Worm (Caenorhabditis elegans) whole organism, L4 larva: ENCODE data around the gene Y110A2AL.1.

Experiments used
- F44E2.7 ChIP-seq: fragments of 200-800 bp; sonication (Bioruptor generic); IDR thresholded peaks from 2 replicates; pipeline ENCODE4 v2.1.2; 2022; ENCODE audit warnings: missing genetic modification characterization, missing compliant biosample characterization
- F49E8.2 ChIP-seq: sonication (generic microtip); optimal IDR thresholded peaks from 2 replicates; lab custom pipeline; 2016; ENCODE audit warnings: missing compliant biosample characterization, mild to moderate bottlenecking, missing genetic modification characterization, borderline replicate concordance
- R02D3.7 ChIP-seq: fragments of 150-350 bp; sonication (generic microtip); optimal IDR thresholded peaks from 3 replicates; lab custom pipeline; 2014; ENCODE audit warnings: missing biosample characterization, missing genetic modification characterization
- T20F7.1 ChIP-seq: fragments of 200-800 bp; sonication (Bioruptor generic); optimal IDR thresholded peaks from 2 replicates; lab custom pipeline; 2018; ENCODE audit warnings: mild to moderate bottlenecking, missing genetic modification characterization, missing compliant biosample characterization
- T26A8.4 ChIP-seq: fragments of 200-800 bp; sonication (Bioruptor generic); IDR thresholded peaks from 2 replicates; pipeline ENCODE4 v1.3.6; 2022; ENCODE audit warnings: missing genetic modification characterization, missing compliant biosample characterization
- Y105C5A.15 ChIP-seq: fragments of 200-800 bp; sonication (Bioruptor generic); IDR thresholded peaks from 2 replicates; pipeline ENCODE4 v1.3.6; 2022; ENCODE audit warnings: missing genetic modification characterization, missing compliant biosample characterization
- Y5F2A.4 ChIP-seq: fragments of 200-800 bp; sonication (Bioruptor generic); optimal IDR thresholded peaks from 2 replicates; lab custom pipeline; 2018; ENCODE audit warnings: mild to moderate bottlenecking, missing genetic modification characterization, missing compliant biosample characterization
- aly-2 ChIP-seq: sonication (generic microtip); optimal IDR thresholded peaks from 2 replicates; lab custom pipeline; 2018; ENCODE audit warnings: missing biosample characterization, missing genetic modification characterization
- ceh-28 ChIP-seq: fragments of 150-350 bp; optimal IDR thresholded peaks from 2 replicates; lab custom pipeline; 2014; ENCODE audit warnings: missing biosample characterization, missing genetic modification reagents, missing genetic modification characterization
- ceh-44 ChIP-seq: fragments of 200-800 bp; sonication (Bioruptor generic); IDR thresholded peaks from 2 replicates; pipeline ENCODE4 v1.3.6; 2022; ENCODE audit warnings: missing genetic modification reagents, missing genetic modification characterization, missing compliant biosample characterization
- ceh-62 ChIP-seq: sonication (generic microtip); optimal IDR thresholded peaks from 2 replicates; lab custom pipeline; 2017; ENCODE audit warnings: missing biosample characterization, missing genetic modification characterization
- ces-1 ChIP-seq: fragments of 150-350 bp; sonication (generic microtip); optimal IDR thresholded peaks from 4 replicates; lab custom pipeline; 2014; ENCODE audit warnings: missing biosample characterization, missing genetic modification reagents, missing genetic modification characterization
- ctbp-1 ChIP-seq: fragments of 200-800 bp; sonication (Bioruptor generic); IDR thresholded peaks from 2 replicates; pipeline ENCODE4 v1.3.6; 2022; ENCODE audit warnings: missing genetic modification reagents, missing genetic modification characterization, missing compliant biosample characterization
- daf-12 ChIP-seq: fragments of 150-350 bp; optimal IDR thresholded peaks from 2 replicates; lab custom pipeline; 2014; ENCODE audit warnings: missing biosample characterization, missing genetic modification reagents, missing genetic modification characterization
- dmd-6 ChIP-seq: fragments of 200-800 bp; sonication (Bioruptor generic); IDR thresholded peaks from 2 replicates; pipeline ENCODE4 v1.3.6; 2022; ENCODE audit warnings: missing genetic modification reagents, missing genetic modification characterization, missing compliant biosample characterization
- dmd-8 ChIP-seq: fragments of 200-800 bp; sonication (Bioruptor generic); IDR thresholded peaks from 2 replicates; pipeline ENCODE4 v1.3.6; 2022; ENCODE audit warnings: missing genetic modification characterization, missing compliant biosample characterization
- egl-27 ChIP-seq: sonication (generic microtip); optimal IDR thresholded peaks from 3 replicates; lab custom pipeline; 2017; ENCODE audit warnings: missing biosample characterization, missing genetic modification reagents, missing genetic modification characterization
- gei-8 ChIP-seq: fragments of 200-800 bp; sonication (Bioruptor generic); optimal IDR thresholded peaks from 2 replicates; lab custom pipeline; 2018; ENCODE audit warnings: mild to moderate bottlenecking, missing genetic modification characterization, missing compliant biosample characterization
- hlh-11 ChIP-seq: fragments of 200-800 bp; sonication (Bioruptor generic); optimal IDR thresholded peaks from 2 replicates; lab custom pipeline; 2018; ENCODE audit warnings: mild to moderate bottlenecking, missing genetic modification characterization, missing compliant biosample characterization
- hlh-30 ChIP-seq: sonication (generic microtip); optimal IDR thresholded peaks from 2 replicates; lab custom pipeline; 2017; ENCODE audit warnings: antibody characterized with exemption, mild to moderate bottlenecking, missing genetic modification characterization, missing compliant biosample characterization; ENCODE audit not compliant: insufficient read depth
- lin-15B ChIP-seq: fragments of 150-350 bp; sonication (generic microtip); optimal IDR thresholded peaks from 3 replicates; lab custom pipeline; 2014; ENCODE audit warnings: missing biosample characterization, missing genetic modification characterization
- lin-38 ChIP-seq: fragments of 200-800 bp; sonication (Bioruptor generic); IDR thresholded peaks from 2 replicates; pipeline ENCODE4 v1.3.6; 2022; ENCODE audit warnings: missing genetic modification reagents, missing genetic modification characterization, missing compliant biosample characterization
- lir-3 ChIP-seq: sonication (generic microtip); optimal IDR thresholded peaks from 2 replicates; lab custom pipeline; 2016; ENCODE audit warnings: mild to moderate bottlenecking, missing genetic modification characterization, missing compliant biosample characterization
- mdt-29 ChIP-seq: fragments of 200-800 bp; sonication (Bioruptor generic); IDR thresholded peaks from 2 replicates; pipeline ENCODE4 v1.3.6; 2022; ENCODE audit warnings: missing genetic modification reagents, missing genetic modification characterization, missing compliant biosample characterization
- mxl-2 ChIP-seq: fragments of 200-800 bp; sonication (Bioruptor generic); conservative IDR thresholded peaks from 2 replicates; pipeline ENCODE4 v1.3.6; 2022; ENCODE audit warnings: missing genetic modification reagents, missing genetic modification characterization, missing compliant biosample characterization
- mxl-3 ChIP-seq: fragments of 200-800 bp; sonication (Bioruptor generic); optimal IDR thresholded peaks from 2 replicates; lab custom pipeline; 2018; ENCODE audit warnings: mild to moderate bottlenecking, missing genetic modification characterization, missing compliant biosample characterization
- nhr-102 ChIP-seq: sonication (generic microtip); optimal IDR thresholded peaks from 2 replicates; lab custom pipeline; 2016; ENCODE audit warnings: mild to moderate bottlenecking, missing genetic modification characterization, moderate library complexity, missing compliant biosample characterization
- nhr-111 ChIP-seq: fragments of 200-800 bp; sonication (Bioruptor generic); optimal IDR thresholded peaks from 2 replicates; lab custom pipeline; 2018; ENCODE audit warnings: mild to moderate bottlenecking, missing genetic modification characterization, missing compliant biosample characterization
- nhr-28 ChIP-seq: fragments of 150-350 bp; optimal IDR thresholded peaks from 2 replicates; lab custom pipeline; 2014; ENCODE audit warnings: missing biosample characterization, missing genetic modification characterization
- nhr-41 ChIP-seq: fragments of 200-800 bp; sonication (Bioruptor generic); IDR thresholded peaks from 2 replicates; pipeline ENCODE4 v1.3.6; 2022; ENCODE audit warnings: missing genetic modification reagents, missing genetic modification characterization, missing compliant biosample characterization
- nhr-48 ChIP-seq: sonication (generic microtip); optimal IDR thresholded peaks from 2 replicates; lab custom pipeline; 2016; ENCODE audit warnings: mild to moderate bottlenecking, missing genetic modification characterization, missing compliant biosample characterization
- nhr-76 ChIP-seq: fragments of 150-350 bp; optimal IDR thresholded peaks from 2 replicates; lab custom pipeline; 2014; ENCODE audit warnings: missing biosample characterization, missing genetic modification characterization
- nhr-77 ChIP-seq: fragments of 150-350 bp; optimal IDR thresholded peaks from 2 replicates; lab custom pipeline; 2014; ENCODE audit warnings: missing biosample characterization, missing genetic modification characterization
- pqm-1 ChIP-seq: sonication (generic microtip); optimal IDR thresholded peaks from 2 replicates; lab custom pipeline; 2017; ENCODE audit warnings: missing biosample characterization, missing genetic modification characterization
- saeg-2 ChIP-seq: fragments of 200-800 bp; sonication (Bioruptor generic); IDR thresholded peaks from 2 replicates; pipeline ENCODE4 v1.3.6; 2022; ENCODE audit warnings: missing genetic modification reagents, missing genetic modification characterization, missing compliant biosample characterization
- sdz-12 ChIP-seq: fragments of 200-800 bp; sonication (Bioruptor generic); optimal IDR thresholded peaks from 2 replicates; lab custom pipeline; 2018; ENCODE audit warnings: mild to moderate bottlenecking, missing genetic modification characterization, missing compliant biosample characterization
- skn-1 ChIP-seq: fragments of 150-350 bp; optimal IDR thresholded peaks from 2 replicates; lab custom pipeline; 2014; ENCODE audit warnings: missing biosample characterization, missing genetic modification characterization
- snpc-1.2 ChIP-seq: fragments of 200-800 bp; sonication (Bioruptor generic); IDR thresholded peaks from 2 replicates; pipeline ENCODE4 v1.3.6; 2022; ENCODE audit warnings: missing genetic modification reagents, missing genetic modification characterization, missing compliant biosample characterization
- tag-97 ChIP-seq: fragments of 200-800 bp; sonication (Bioruptor generic); IDR thresholded peaks from 2 replicates; pipeline ENCODE4 v1.3.6; 2022; ENCODE audit warnings: missing genetic modification characterization, missing compliant biosample characterization
- unc-130 ChIP-seq: sonication (generic microtip); optimal IDR thresholded peaks from 2 replicates; lab custom pipeline; 2016; ENCODE audit warnings: missing genetic modification reagents, missing genetic modification characterization, missing compliant biosample characterization
- unc-39 ChIP-seq: sonication (generic microtip); optimal IDR thresholded peaks from 2 replicates; lab custom pipeline; 2017; ENCODE audit warnings: missing biosample characterization, missing genetic modification characterization
- unc-62 ChIP-seq, 3 experiments: fragments of 150-350 bp in 1 of 3; sonication (generic microtip); optimal IDR thresholded peaks in 2 of 3; peaks in 1 of 3; 1 replicate in 1 of 3; 2 replicates in 2 of 3; lab custom pipeline; 2014 to 2017; ENCODE audit warnings: missing biosample characterization in 3 of 3, missing genetic modification characterization in 3 of 3, missing genetic modification reagents in 3 of 3, missing genotype in 1 of 3
- zag-1 ChIP-seq: fragments of 150-350 bp; optimal IDR thresholded peaks from 2 replicates; lab custom pipeline; 2014; ENCODE audit warnings: missing biosample characterization, missing genetic modification characterization
- zfp-2 ChIP-seq: sonication (generic microtip); optimal IDR thresholded peaks from 2 replicates; lab custom pipeline; 2016; ENCODE audit warnings: mild to moderate bottlenecking, missing genetic modification characterization, missing compliant biosample characterization
- zfp-3 ChIP-seq: fragments of 200-800 bp; sonication (Bioruptor generic); conservative IDR thresholded peaks from 2 replicates; pipeline ENCODE4 v1.3.6; 2022; ENCODE audit warnings: missing genetic modification reagents, missing genetic modification characterization, missing compliant biosample characterization

The Y110A2AL.1 gene

ce11 chrII:2885518-2886449 lies 10.9 kb downstream of the Y110A2AL.1 start:
- TF ChIP-seq ceh-28 (tag; lab: Kevin White, UChicago) (peak; percentile 89), nhr-28 (tag; lab: Kevin White, UChicago) (no peak)

- peak; percentile 57 for TF ChIP-seq F49E8.2 (tag; lab: Kevin White, UChicago)
- TF ChIP-seq ceh-28 (tag; lab: Kevin White, UChicago) = peak; percentile 46
- peak; percentile 75; the same call in 1 of the 2 replicates for TF ChIP-seq snpc-1.2 (GFP tag; lab: Robert Waterston, UW)
- TF ChIP-seq nhr-41 (GFP tag; lab: Robert Waterston, UW) = no peak
- no peak for TF ChIP-seq gei-8 (GFP tag; lab: Kevin White, UChicago)
- no peak for TF ChIP-seq egl-27 (tag; lab: Kevin White, UChicago)
- TF ChIP-seq sdz-12 = peak; percentile 90
- TF ChIP-seq nhr-77 (tag; lab: Kevin White, UChicago) = peak; percentile 53
- TF ChIP-seq mxl-2 (GFP tag; lab: Robert Waterston, UW) = 0 out of 2 replicates have a peak, but pooled peaks have one; percentile 16
- TF ChIP-seq nhr-102 (tag; lab: Kevin White, UChicago) = peak; percentile 75
- peak; percentile 72 for TF ChIP-seq ctbp-1 (GFP tag; lab: Robert Waterston, UW)
- no peak for TF ChIP-seq ces-1
- TF ChIP-seq hlh-30 (tag; lab: Kevin White, UChicago) = peak; percentile 51
- peak; percentile 78; the same call in 1 of the 2 replicates for TF ChIP-seq zfp-3 (GFP tag; lab: Robert Waterston, UW)
- TF ChIP-seq lir-3 = no peak
- TF ChIP-seq R02D3.7 (tag; lab: Kevin White, UChicago) = no peak
- TF ChIP-seq mxl-3 (GFP tag; lab: Kevin White, UChicago) = peak; percentile 72
- no peak for TF ChIP-seq nhr-48
- peak; percentile 85 for TF ChIP-seq dmd-6 (GFP tag; lab: Robert Waterston, UW)
- no peak for TF ChIP-seq skn-1 (tag; lab: Kevin White, UChicago)
- no peak for TF ChIP-seq F44E2.7 (GFP tag; lab: Robert Waterston, UW)
- peak; percentile 26 for TF ChIP-seq zfp-2 (tag; lab: Kevin White, UChicago)
- TF ChIP-seq T26A8.4 = peak; percentile 79
- no peak for TF ChIP-seq Y5F2A.4 (GFP tag; lab: Kevin White, UChicago)
- TF ChIP-seq ceh-44 (GFP tag; lab: Robert Waterston, UW) = peak; percentile 87
- TF ChIP-seq Y105C5A.15 = 0 out of 2 replicates have a peak, but pooled peaks have one; percentile 20
- 0 out of 2 replicates have a peak, but pooled peaks have one; percentile 28 for TF ChIP-seq saeg-2
- peak; percentile 92 for TF ChIP-seq unc-130 (GFP tag; lab: Kevin White, UChicago)
- TF ChIP-seq aly-2 (tag; lab: Kevin White, UChicago) = no peak
- no peak for TF ChIP-seq zag-1
- peak; percentile 87; the same call in 1 of the 2 replicates for TF ChIP-seq tag-97 (GFP tag; lab: Robert Waterston, UW)
- TF ChIP-seq hlh-11 (tag; lab: Kevin White, UChicago) = peak; percentile 78
- TF ChIP-seq unc-39 = no peak
- no peak for TF ChIP-seq pqm-1 (tag; lab: Kevin White, UChicago)
- TF ChIP-seq nhr-111 = no peak
- TF ChIP-seq dmd-8 = no peak
- no peak for TF ChIP-seq ceh-62 (tag; lab: Kevin White, UChicago)
- no peak for TF ChIP-seq T20F7.1
- TF ChIP-seq daf-12 (tag; lab: Kevin White, UChicago) = no peak
- peak; percentile 74 for TF ChIP-seq mdt-29 (GFP tag; lab: Robert Waterston, UW)
- peak; percentile 99 for TF ChIP-seq lin-38 (GFP tag; lab: Robert Waterston, UW)
- TF ChIP-seq unc-62 (GFP tag; optimal IDR thresholded peaks at IDR 0.05 in 1 of 2; lab: Kevin White, UChicago) = no peak
- TF ChIP-seq unc-62 (tag; optimal IDR thresholded peaks at IDR 0.05; lab: Kevin White, UChicago) = no peak
- TF ChIP-seq lin-15B (tag; lab: Kevin White, UChicago) = peak; percentile 71
- no peak for TF ChIP-seq nhr-76 (tag; lab: Kevin White, UChicago)
These were observed 14.2 kb downstream of the Y110A2AL.1 start, which contains the start of gene pinn-1 for ce11 chrII:2888957-2889630. Gene pinn-1 (minus strand): TSS chrII:2889007.
